Worm (Caenorhabditis elegans) whole organism, mixed stage, embryonic: Measurements from ENCODE around the gene T22C8.4.

Experiments
- M03D4.4 ChIP-seq: sonication (generic microtip); optimal IDR thresholded peaks from 2 replicates; lab custom pipeline; 2017; ENCODE audit warnings: mild to moderate bottlenecking, missing genetic modification characterization, missing compliant biosample characterization
- bed-3 ChIP-seq: fragments of 200-800 bp; sonication (Bioruptor generic); optimal IDR thresholded peaks from 3 replicates; lab custom pipeline; 2018; ENCODE audit warnings: mild to moderate bottlenecking, missing genetic modification characterization, moderate library complexity, missing compliant biosample characterization
- blmp-1 ChIP-seq: fragments of 150-350 bp; optimal IDR thresholded peaks from 2 replicates; lab custom pipeline; 2014; ENCODE audit warnings: missing biosample characterization, missing genetic modification characterization
- ceh-39 ChIP-seq: fragments of 150-350 bp; optimal IDR thresholded peaks from 2 replicates; lab custom pipeline; 2014; ENCODE audit warnings: missing biosample characterization, missing genetic modification characterization
- ceh-83 ChIP-seq: fragments of 200-800 bp; sonication (Bioruptor generic); optimal IDR thresholded peaks from 2 replicates; lab custom pipeline; 2018; ENCODE audit warnings: mild to moderate bottlenecking, missing genetic modification characterization, missing compliant biosample characterization
- ces-1 ChIP-seq: fragments of 150-350 bp; optimal IDR thresholded peaks from 2 replicates; lab custom pipeline; 2014; ENCODE audit warnings: missing biosample characterization, missing genetic modification reagents, missing genetic modification characterization
- cnd-1 ChIP-seq: fragments of 200-800 bp; sonication (Bioruptor generic); optimal IDR thresholded peaks from 2 replicates; lab custom pipeline; 2018; ENCODE audit warnings: mild to moderate bottlenecking, missing genetic modification characterization, missing compliant biosample characterization
- drap-1 ChIP-seq: fragments of 200-800 bp; sonication (Bioruptor generic); optimal IDR thresholded peaks from 3 replicates; lab custom pipeline; 2018; ENCODE audit warnings: mild to moderate bottlenecking, missing genetic modification characterization, missing compliant biosample characterization
- elt-1 ChIP-seq: sonication (generic microtip); optimal IDR thresholded peaks from 2 replicates; lab custom pipeline; 2017; ENCODE audit warnings: missing genetic modification characterization, mild to moderate bottlenecking, missing compliant biosample characterization, antibody characterized with exemption, moderate library complexity, borderline replicate concordance; ENCODE audit not compliant: insufficient read depth
- elt-3 ChIP-seq: fragments of 150-350 bp; optimal IDR thresholded peaks from 2 replicates; lab custom pipeline; 2014; ENCODE audit warnings: missing biosample characterization, missing genetic modification characterization
- flh-1 ChIP-seq: fragments of 200-800 bp; sonication (Bioruptor generic); optimal IDR thresholded peaks from 2 replicates; lab custom pipeline; 2018; ENCODE audit warnings: mild to moderate bottlenecking, missing genetic modification characterization, moderate library complexity, missing compliant biosample characterization
- ham-2 ChIP-seq: fragments of 200-800 bp; sonication (Bioruptor generic); optimal IDR thresholded peaks from 2 replicates; lab custom pipeline; 2018; ENCODE audit warnings: mild to moderate bottlenecking, missing genetic modification characterization, missing compliant biosample characterization
- hlh-1 ChIP-seq: fragments of 150-350 bp; optimal IDR thresholded peaks from 2 replicates; lab custom pipeline; 2014; ENCODE audit warnings: missing biosample characterization, missing genetic modification reagents, missing genetic modification characterization
- lin-13 ChIP-seq: fragments of 150-350 bp; optimal IDR thresholded peaks from 2 replicates; lab custom pipeline; 2014; ENCODE audit warnings: missing biosample characterization, missing genetic modification characterization
- lin-32 ChIP-seq: fragments of 200-800 bp; sonication (Bioruptor generic); optimal IDR thresholded peaks from 2 replicates; lab custom pipeline; 2018; ENCODE audit warnings: mild to moderate bottlenecking, missing genetic modification characterization, missing compliant biosample characterization
- lsy-2 ChIP-seq: fragments of 150-350 bp; optimal IDR thresholded peaks from 2 replicates; lab custom pipeline; 2014; ENCODE audit warnings: missing biosample characterization, missing genetic modification characterization
- mab-5 ChIP-seq: fragments of 150-350 bp; optimal IDR thresholded peaks from 2 replicates; lab custom pipeline; 2014; ENCODE audit warnings: missing biosample characterization, missing genetic modification characterization
- mep-1 ChIP-seq: fragments of 150-350 bp; optimal IDR thresholded peaks from 2 replicates; lab custom pipeline; 2017; ENCODE audit warnings: missing biosample characterization, missing genetic modification reagents, missing genetic modification characterization, inconsistent platforms
- mls-2 ChIP-seq: sonication (generic microtip); optimal IDR thresholded peaks from 2 replicates; lab custom pipeline; 2016; ENCODE audit warnings: mild to moderate bottlenecking, missing genetic modification characterization, moderate library complexity, missing compliant biosample characterization
- nhr-12 ChIP-seq: fragments of 150-350 bp; optimal IDR thresholded peaks from 2 replicates; lab custom pipeline; 2014; ENCODE audit warnings: missing biosample characterization, missing genetic modification characterization
- nhr-2 ChIP-seq: fragments of 150-350 bp; optimal IDR thresholded peaks from 2 replicates; lab custom pipeline; 2014; ENCODE audit warnings: missing biosample characterization, missing genetic modification characterization
- nhr-28 ChIP-seq: fragments of 150-350 bp; optimal IDR thresholded peaks from 2 replicates; lab custom pipeline; 2014; ENCODE audit warnings: missing biosample characterization, missing genetic modification characterization
- sptf-1 ChIP-seq: sonication (generic microtip); optimal IDR thresholded peaks from 2 replicates; lab custom pipeline; 2017; ENCODE audit warnings: mild to moderate bottlenecking, missing genetic modification characterization, moderate library complexity, missing compliant biosample characterization
- tbx-8 ChIP-seq: fragments of 200-800 bp; sonication (Bioruptor generic); optimal IDR thresholded peaks from 2 replicates; lab custom pipeline; 2018; ENCODE audit warnings: mild to moderate bottlenecking, missing genetic modification characterization, moderate library complexity, missing compliant biosample characterization
- unc-39 ChIP-seq: fragments of 150-350 bp; optimal IDR thresholded peaks from 2 replicates; lab custom pipeline; 2014; ENCODE audit warnings: missing biosample characterization, missing genetic modification characterization
- unc-62 ChIP-seq: fragments of 150-350 bp; optimal IDR thresholded peaks from 2 replicates; lab custom pipeline; 2014; ENCODE audit warnings: missing biosample characterization, missing genetic modification reagents, missing genetic modification characterization
- zip-8 ChIP-seq: fragments of 150-350 bp; optimal IDR thresholded peaks from 2 replicates; lab custom pipeline; 2014; ENCODE audit warnings: missing biosample characterization, missing genetic modification characterization
- ztf-11 ChIP-seq: fragments of 150-350 bp; optimal IDR thresholded peaks from 2 replicates; lab custom pipeline; 2014; ENCODE audit warnings: missing biosample characterization, missing genetic modification characterization

The T22C8.4 gene

ce11 chrII:8588442-8588841 is 34.9 kb downstream of the T22C8.4 start:
- TF ChIP-seq ces-1 (GFP tag; lab: Kevin White, UChicago) (peak; percentile 93), nhr-28 (tag; lab: Kevin White, UChicago) (no peak)

ce11 chrII:8587660-8588230 is 35.6 kb downstream of the T22C8.4 start:
- TF ChIP-seq ces-1 (GFP tag; lab: Kevin White, UChicago) (peak; percentile 99), elt-1 (tag; lab: Kevin White, UChicago) (peak; percentile 43), unc-39 (tag; lab: Kevin White, UChicago) (no peak)

DNA sequence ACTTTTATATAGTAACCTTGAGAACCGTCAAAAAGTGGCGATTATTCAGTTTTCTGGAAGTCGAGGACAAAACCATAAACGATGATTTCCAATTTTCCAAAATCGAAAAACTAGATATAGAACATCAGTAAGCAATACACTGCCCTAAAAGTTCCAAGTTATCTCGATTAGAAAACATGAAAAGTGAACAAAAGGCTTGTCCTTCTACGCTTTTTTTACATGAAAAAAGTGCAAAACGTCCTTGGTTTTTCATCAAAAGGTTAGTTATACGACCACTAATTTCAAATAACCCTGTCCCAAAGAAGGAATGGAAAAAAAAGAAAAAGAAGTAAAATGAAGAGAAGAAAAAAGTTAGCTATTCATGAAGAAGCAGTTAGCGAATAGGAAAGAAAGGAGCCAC is 37.4 kb downstream of the T22C8.4 start:
- no peak for TF ChIP-seq elt-3 (tag; lab: Kevin White, UChicago)
- no peak for TF ChIP-seq lsy-2
- no peak for TF ChIP-seq drap-1 (GFP tag; lab: Kevin White, UChicago)
- no peak for TF ChIP-seq ham-2 (GFP tag; lab: Kevin White, UChicago)

ce11 chrII:8585036-8585627 is 38.2 kb downstream of the T22C8.4 start, which contains the start of gene F54C9.11:
Gene F54C9.11 (minus strand): TSS chrII:8585086.
- TF ChIP-seq tbx-8 (GFP tag; lab: Kevin White, UChicago) (no peak), ham-2 (GFP tag; lab: Kevin White, UChicago) (no peak), elt-3 (tag; lab: Kevin White, UChicago) (no peak), ces-1 (GFP tag; lab: Kevin White, UChicago) (no peak), nhr-2 (tag; lab: Kevin White, UChicago) (no peak), blmp-1 (tag; lab: Kevin White, UChicago) (no peak), ztf-11 (tag; lab: Kevin White, UChicago) (no peak), zip-8 (no peak), unc-62 (GFP tag; lab: Kevin White, UChicago) (no peak), ceh-83 (GFP tag; lab: Kevin White, UChicago) (no peak), nhr-28 (tag; lab: Kevin White, UChicago) (no peak), sptf-1 (tag; lab: Kevin White, UChicago) (no peak), cnd-1 (tag; lab: Kevin White, UChicago) (no peak), mep-1 (tag; lab: Kevin White, UChicago) (no peak), mab-5 (tag; lab: Kevin White, UChicago) (no peak), lin-32 (no peak), ceh-39 (tag; lab: Kevin White, UChicago) (no peak), mls-2 (tag; lab: Kevin White, UChicago) (no peak)

DNA sequence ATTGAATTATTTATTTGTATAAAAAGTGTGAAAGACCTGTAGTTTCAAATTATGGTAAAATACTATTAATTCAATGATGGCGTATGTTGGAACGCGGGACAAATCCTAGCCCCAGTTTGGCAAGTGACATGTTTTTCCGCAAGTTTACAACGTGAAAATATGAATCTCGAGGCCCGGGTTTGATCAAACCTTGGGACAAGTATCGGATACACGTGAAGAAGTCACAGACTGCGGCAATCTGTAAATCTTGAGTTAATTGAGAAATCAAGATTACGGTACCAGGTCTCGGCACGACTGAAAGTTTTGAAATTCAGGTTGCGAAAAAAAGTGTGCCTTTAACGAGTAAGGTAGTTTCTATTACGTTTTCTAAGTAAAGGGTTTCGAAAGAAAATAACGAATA is 40.3 kb downstream of the T22C8.4 start:
- no peak for TF ChIP-seq cnd-1 (tag; lab: Kevin White, UChicago)
- no peak for TF ChIP-seq flh-1 (GFP tag; lab: Kevin White, UChicago)
- no peak for TF ChIP-seq ces-1 (GFP tag; lab: Kevin White, UChicago)

DNA sequence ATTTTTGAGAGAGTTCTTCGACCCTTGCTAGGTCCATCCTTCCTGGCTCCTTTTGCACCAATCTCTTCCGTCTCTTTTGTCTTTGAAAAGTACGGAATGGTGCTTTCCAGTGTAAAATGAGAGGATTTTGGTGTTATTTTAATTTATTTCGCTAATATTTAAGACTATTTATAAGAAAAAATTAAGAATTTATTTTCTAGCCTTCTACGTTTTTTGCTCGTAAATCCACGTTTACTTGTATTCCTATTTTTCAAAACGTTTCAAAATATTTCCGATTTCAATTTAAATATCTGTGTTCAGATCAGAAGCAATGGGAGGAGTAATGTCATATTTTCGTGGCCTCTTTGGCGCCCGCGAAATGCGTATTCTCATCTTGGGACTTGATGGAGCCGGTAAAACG is 41.6 kb downstream of the T22C8.4 start, which contains the start of gene arl-1:
arl-1 (plus strand) TSS at position 301 of the 400 bp plus-strand sequence.
- TF ChIP-seq nhr-12 (tag; lab: Kevin White, UChicago) (no peak), ceh-39 (tag; lab: Kevin White, UChicago) (no peak), cnd-1 (tag; lab: Kevin White, UChicago) (no peak), hlh-1 (no peak), sptf-1 (tag; lab: Kevin White, UChicago) (no peak), lin-13 (tag; lab: Kevin White, UChicago) (no peak), bed-3 (GFP tag; lab: Kevin White, UChicago) (no peak), flh-1 (GFP tag; lab: Kevin White, UChicago) (no peak), ces-1 (GFP tag; lab: Kevin White, UChicago) (no peak), zip-8 (no peak), M03D4.4 (no peak), mep-1 (tag; lab: Kevin White, UChicago) (no peak), nhr-28 (tag; lab: Kevin White, UChicago) (no peak)
- TF ChIP-seq, all 35 proteins: peak for 0
